Comparison of ENCODE assay signal across 4 fruit fly cellular contexts in genomic region chr3L:13019249-13019956, dm6.
A peak's percentile ranks its signal among the peaks of the same experiment; 100 is the strongest.
TF ChIP-seq lines count a peak whose summit lies in the region.

No protein-coding gene starts in this region.

- no peak for TF ChIP-seq CTCF in whole organism, embryonic (GFP tag; optimal IDR thresholded peaks at IDR 0.05; lab: Kevin White, UChicago)

TF ChIP-seq in whole organism, adult, 20 proteins besides CTCF, POLR2A, EP300 and RAD21:
- TF ChIP-seq CG5204 (GFP tag; optimal IDR thresholded peaks at IDR 0.05; lab: Kevin White, UChicago) = no peak
- no peak for TF ChIP-seq CG33017 (tag; optimal IDR thresholded peaks at IDR 0.05; lab: Kevin White, UChicago)
- TF ChIP-seq Mnt (GFP tag; optimal IDR thresholded peaks at IDR 0.05; lab: Kevin White, UChicago) = no peak
- TF ChIP-seq kay (GFP tag; lab: Kevin White, UChicago; ENCODE audit: borderline replicate concordance) = peak; percentile 77
- no peak for TF ChIP-seq CG12768 (GFP tag; optimal IDR thresholded peaks at IDR 0.05; lab: Kevin White, UChicago)
- TF ChIP-seq CG7045 (GFP tag; optimal IDR thresholded peaks at IDR 0.05; lab: Kevin White, UChicago) = no peak
- peak; percentile 29 for TF ChIP-seq cic (GFP tag; optimal IDR thresholded peaks at IDR 0.05; lab: Kevin White, UChicago)

TF ChIP-seq in whole organism, embryonic, 481 proteins besides CTCF, POLR2A, EP300 and RAD21 (continues in another document):
- TF ChIP-seq zfh1 (GFP tag; IDR thresholded peaks at IDR 0.05; lab: Robert Waterston, UW) = 0 out of 3 replicates have a peak, but pooled peaks have one; percentile 10
- TF ChIP-seq sug (tag; optimal IDR thresholded peaks at IDR 0.05; lab: Kevin White, UChicago) = peak; percentile 44
- TF ChIP-seq mirr (GFP tag; optimal IDR thresholded peaks at IDR 0.05; lab: Kevin White, UChicago) = peak; percentile 25
- TF ChIP-seq CG7372 (GFP tag; IDR thresholded peaks at IDR 0.05; lab: Robert Waterston, UW) = no peak
- no peak for TF ChIP-seq rib (GFP tag; IDR thresholded peaks at IDR 0.05; lab: Robert Waterston, UW)
- no peak for TF ChIP-seq D (optimal IDR thresholded peaks at IDR 0.05; lab: Kevin White, UChicago)
- TF ChIP-seq D (GFP tag; optimal IDR thresholded peaks at IDR 0.05; lab: Kevin White, UChicago) = no peak
- 0 out of 4 replicates have a peak, but pooled peaks have one; percentile 71 for TF ChIP-seq chinmo (GFP tag; IDR thresholded peaks at IDR 0.05; lab: Robert Waterston, UW; ENCODE audit: partially characterized antibody)
- peak; percentile 64 for TF ChIP-seq ftz-f1 (GFP tag; optimal IDR thresholded peaks at IDR 0.05; lab: Kevin White, UChicago)
- TF ChIP-seq Kr (GFP tag; optimal IDR thresholded peaks at IDR 0.05; lab: Kevin White, UChicago) = no peak
- peak; percentile 40 for TF ChIP-seq abd-A (tag; optimal IDR thresholded peaks at IDR 0.05; lab: Kevin White, UChicago)
- no peak for TF ChIP-seq CG10565 (GFP tag; optimal IDR thresholded peaks at IDR 0.05; lab: Kevin White, UChicago)
- peak; percentile 74 for TF ChIP-seq exex (tag; optimal IDR thresholded peaks at IDR 0.05; lab: Kevin White, UChicago)
- no peak for TF ChIP-seq twi (tag; optimal IDR thresholded peaks at IDR 0.05; lab: Kevin White, UChicago)
- no peak for TF ChIP-seq nau (GFP tag; optimal IDR thresholded peaks at IDR 0.05; lab: Kevin White, UChicago)
- no peak for TF ChIP-seq CG7357 (GFP tag; IDR thresholded peaks at IDR 0.05; lab: Robert Waterston, UW)
- no peak for TF ChIP-seq CG9817 (tag; optimal IDR thresholded peaks at IDR 0.05; lab: Kevin White, UChicago)
- no peak for TF ChIP-seq CG17612 (GFP tag; IDR thresholded peaks at IDR 0.05; lab: Robert Waterston, UW)
- TF ChIP-seq HLH4C (GFP tag; IDR thresholded peaks at IDR 0.05; lab: Robert Waterston, UW; ENCODE audit: partially characterized antibody) = no peak
- TF ChIP-seq CG34376 (GFP tag; optimal IDR thresholded peaks at IDR 0.05; lab: Kevin White, UChicago) = peak; percentile 88
- no peak for TF ChIP-seq CG34224 (GFP tag; IDR thresholded peaks at IDR 0.05; lab: Robert Waterston, UW; ENCODE audit: partially characterized antibody)
- TF ChIP-seq eve (GFP tag; optimal IDR thresholded peaks at IDR 0.05; lab: Kevin White, UChicago) = peak in 1 of 2 experiments; percentile 78
- no peak for TF ChIP-seq esg (GFP tag; conservative IDR thresholded peaks at IDR 0.05; lab: Robert Waterston, UW)
- TF ChIP-seq CG13296 (GFP tag; optimal IDR thresholded peaks at IDR 0.05; lab: Kevin White, UChicago) = no peak
- no peak for TF ChIP-seq run (tag; optimal IDR thresholded peaks at IDR 0.05; lab: Kevin White, UChicago)
- no peak for TF ChIP-seq ewg (GFP tag; optimal IDR thresholded peaks at IDR 0.05; lab: Kevin White, UChicago)
- TF ChIP-seq Optix (GFP tag; IDR thresholded peaks at IDR 0.05; lab: Robert Waterston, UW) = no peak
- no peak for TF ChIP-seq trh (GFP tag; optimal IDR thresholded peaks at IDR 0.05; lab: Kevin White, UChicago)

TF ChIP-seq in whole organism, prepupa, 60 proteins besides CTCF, POLR2A, EP300 and RAD21:
- peak; percentile 78 for TF ChIP-seq svp (GFP tag; lab: Kevin White, UChicago)
- TF ChIP-seq Ets21C (GFP tag; optimal IDR thresholded peaks at IDR 0.05; lab: Kevin White, UChicago) = no peak
- TF ChIP-seq CG11762 (GFP tag; optimal IDR thresholded peaks at IDR 0.05; lab: Kevin White, UChicago; ENCODE audit: insufficient read depth) = no peak
- TF ChIP-seq fd85E (GFP tag; optimal IDR thresholded peaks at IDR 0.05; lab: Kevin White, UChicago) = no peak
- TF ChIP-seq Gug (GFP tag; IDR thresholded peaks at IDR 0.05; lab: Robert Waterston, UW) = no peak
- no peak for TF ChIP-seq vri (GFP tag; optimal IDR thresholded peaks at IDR 0.05; lab: Kevin White, UChicago)

TF ChIP-seq in whole organism, wandering third instar larva, 38 proteins besides CTCF, POLR2A, EP300 and RAD21:
- TF ChIP-seq fru (GFP tag; optimal IDR thresholded peaks at IDR 0.05; lab: Kevin White, UChicago) (no peak), br (GFP tag; optimal IDR thresholded peaks at IDR 0.05; lab: Kevin White, UChicago) (no peak), CrebA (GFP tag; optimal IDR thresholded peaks at IDR 0.05; lab: Kevin White, UChicago; ENCODE audit: borderline replicate concordance) (no peak), tai (GFP tag; optimal IDR thresholded peaks at IDR 0.05; lab: Kevin White, UChicago) (peak; percentile 35), Sp1 (GFP tag; optimal IDR thresholded peaks at IDR 0.05; lab: Kevin White, UChicago) (no peak), brk (GFP tag; optimal IDR thresholded peaks at IDR 0.05; lab: Kevin White, UChicago) (no peak)
